Worm (Caenorhabditis elegans): Measurements from ENCODE around the gene R04B5.7.

The R04B5.7 gene

ce11 chrV:10094374-10094773, 4.0 kb upstream of the R04B5.7 start, which contains the start of gene srd-49:
srd-49 (plus strand) TSS chrV:10094674.
- TF ChIP-seq elt-2 (tag; optimal IDR thresholded peaks at IDR 0.05) (no peak), T23F11.4 (GFP tag; optimal IDR thresholded peaks at IDR 0.05) (no peak), ceh-2 (tag; optimal IDR thresholded peaks at IDR 0.05) (no peak), eyg-1 (tag; optimal IDR thresholded peaks at IDR 0.05) (no peak), pat-9 (tag; optimal IDR thresholded peaks at IDR 0.05) (no peak), F13H6.1 (tag; optimal IDR thresholded peaks at IDR 0.05) (no peak), madf-2 (tag; optimal IDR thresholded peaks at IDR 0.05) (no peak), pha-4 (tag; optimal IDR thresholded peaks at IDR 0.05) (no peak), ref-2 (tag; optimal IDR thresholded peaks at IDR 0.05) (no peak), sox-2 (GFP tag; IDR thresholded peaks at IDR 0.05) (no peak), fkh-6 (tag; optimal IDR thresholded peaks at IDR 0.05) (no peak)

ce11 chrV:10091152-10091551, 791 bp upstream of the R04B5.7 start, which contains the start of gene R04B5.11:
R04B5.11 (minus strand) TSS chrV:10091252.
- no peak for TF ChIP-seq F13H6.1 (tag; optimal IDR thresholded peaks at IDR 0.05)
- TF ChIP-seq npax-4 (tag; optimal IDR thresholded peaks at IDR 0.05), result no peak
- TF ChIP-seq ref-2 (tag; optimal IDR thresholded peaks at IDR 0.05), result no peak
- no peak for TF ChIP-seq pag-3 (tag; optimal IDR thresholded peaks at IDR 0.05; ENCODE audit: borderline replicate concordance)
- TF ChIP-seq sdc-2 (tag; optimal IDR thresholded peaks at IDR 0.05), result no peak
- no peak for TF ChIP-seq ceh-19 (GFP tag; optimal IDR thresholded peaks at IDR 0.05)
- no peak for TF ChIP-seq fax-1 (tag; optimal IDR thresholded peaks at IDR 0.05)

ce11 chrV:10087103-10087502, 3.3 kb downstream of the R04B5.7 start, which contains the start of gene R04B5.5:
R04B5.5 (plus strand) TSS chrV:10087480.
- TF ChIP-seq elt-2 (tag; optimal IDR thresholded peaks at IDR 0.05), result peak; percentile 95
- no peak for TF ChIP-seq T23F11.4 (GFP tag; optimal IDR thresholded peaks at IDR 0.05)
- peak; percentile 1 for TF ChIP-seq unc-55 (GFP tag; optimal IDR thresholded peaks at IDR 0.05)
- peak; percentile 59 for TF ChIP-seq ceh-30 (tag; optimal IDR thresholded peaks at IDR 0.05)

- no peak for TF ChIP-seq rnt-1 (tag; optimal IDR thresholded peaks at IDR 0.05)
These were observed 4.2 kb downstream of the R04B5.7 start for ce11 chrV:10086141-10086540.

- no peak for TF ChIP-seq K02D7.2 (tag; optimal IDR thresholded peaks at IDR 0.05)
- TF ChIP-seq ceh-31 (tag; optimal IDR thresholded peaks at IDR 0.05), result no peak
- TF ChIP-seq ceh-45 (GFP tag; IDR thresholded peaks at IDR 0.05), result no peak
- TF ChIP-seq hlh-15 (tag; optimal IDR thresholded peaks at IDR 0.05), result no peak
- no peak for TF ChIP-seq nhr-11 (tag; optimal IDR thresholded peaks at IDR 0.05)
- no peak for TF ChIP-seq fkh-6 (tag; optimal IDR thresholded peaks at IDR 0.05)
- TF ChIP-seq unc-86 (tag; optimal IDR thresholded peaks at IDR 0.05), result no peak
- no peak for TF ChIP-seq fax-1 (tag; optimal IDR thresholded peaks at IDR 0.05)
- TF ChIP-seq eyg-1 (tag; optimal IDR thresholded peaks at IDR 0.05), result no peak
- no peak for TF ChIP-seq elt-2 (tag; optimal IDR thresholded peaks at IDR 0.05)
- TF ChIP-seq npax-4 (tag; optimal IDR thresholded peaks at IDR 0.05), result no peak
- TF ChIP-seq tbx-2 (tag; optimal IDR thresholded peaks at IDR 0.05), result no peak
- no peak for TF ChIP-seq rnt-1 (tag; optimal IDR thresholded peaks at IDR 0.05)
- no peak for TF ChIP-seq pax-1 (tag; optimal IDR thresholded peaks at IDR 0.05)
These were observed 5.5 kb downstream of the R04B5.7 start, which contains the start of gene R04B5.6 for ce11 chrV:10084864-10085263. R04B5.6 (plus strand) TSS chrV:10085164.

ce11 chrV:10083999-10084468, 6.3 kb downstream of the R04B5.7 start, which contains the start of gene nhr-12:
nhr-12 (minus strand) TSS chrV:10084049.
- TF ChIP-seq ceh-30 (tag; optimal IDR thresholded peaks at IDR 0.05) (peak; percentile 100), fkh-6 (tag; optimal IDR thresholded peaks at IDR 0.05) (no peak), unc-55 (GFP tag; optimal IDR thresholded peaks at IDR 0.05) (peak; percentile 54)

- TF ChIP-seq sdc-2 (tag; optimal IDR thresholded peaks at IDR 0.05), result no peak
- TF ChIP-seq fax-1 (tag; optimal IDR thresholded peaks at IDR 0.05), result no peak
- TF ChIP-seq nfya-1 (tag; optimal IDR thresholded peaks at IDR 0.05), result no peak
- TF ChIP-seq ceh-30 (tag; optimal IDR thresholded peaks at IDR 0.05), result peak; percentile 51
These were observed 8.7 kb downstream of the R04B5.7 start, which contains the start of gene nhr-205 for ce11 chrV:10081636-10082035. nhr-205 (minus strand) TSS chrV:10081776.

All from whole organism, late embryonic.